Worm (Caenorhabditis elegans): ENCODE measurements around the gene lron-13.
"Not testable (repeated sequence)": the region's sequence is repeated elsewhere in the genome, so short reads cannot be mapped to it uniquely, and the experiment has no call there.

ce11 chrIII:13498899-13499298 is 28.3 kb upstream of the lron-13 start, which contains the start of gene T28A8.6:
- not testable (repeated sequence) for TF ChIP-seq elt-3 (tag; optimal IDR thresholded peaks at IDR 0.05); pqm-1 (tag; optimal IDR thresholded peaks at IDR 0.05); nhr-77 (tag; optimal IDR thresholded peaks at IDR 0.05); nhr-12 (tag; optimal IDR thresholded peaks at IDR 0.05); fos-1 (tag; optimal IDR thresholded peaks at IDR 0.05); fkh-10 (GFP tag; optimal IDR thresholded peaks at IDR 0.05); nhr-67 (tag; optimal IDR thresholded peaks at IDR 0.05)

All from whole organism, L3 larva.